ENCODE assay signal across 1 fruit fly cellular context in the genomic region with DNA sequence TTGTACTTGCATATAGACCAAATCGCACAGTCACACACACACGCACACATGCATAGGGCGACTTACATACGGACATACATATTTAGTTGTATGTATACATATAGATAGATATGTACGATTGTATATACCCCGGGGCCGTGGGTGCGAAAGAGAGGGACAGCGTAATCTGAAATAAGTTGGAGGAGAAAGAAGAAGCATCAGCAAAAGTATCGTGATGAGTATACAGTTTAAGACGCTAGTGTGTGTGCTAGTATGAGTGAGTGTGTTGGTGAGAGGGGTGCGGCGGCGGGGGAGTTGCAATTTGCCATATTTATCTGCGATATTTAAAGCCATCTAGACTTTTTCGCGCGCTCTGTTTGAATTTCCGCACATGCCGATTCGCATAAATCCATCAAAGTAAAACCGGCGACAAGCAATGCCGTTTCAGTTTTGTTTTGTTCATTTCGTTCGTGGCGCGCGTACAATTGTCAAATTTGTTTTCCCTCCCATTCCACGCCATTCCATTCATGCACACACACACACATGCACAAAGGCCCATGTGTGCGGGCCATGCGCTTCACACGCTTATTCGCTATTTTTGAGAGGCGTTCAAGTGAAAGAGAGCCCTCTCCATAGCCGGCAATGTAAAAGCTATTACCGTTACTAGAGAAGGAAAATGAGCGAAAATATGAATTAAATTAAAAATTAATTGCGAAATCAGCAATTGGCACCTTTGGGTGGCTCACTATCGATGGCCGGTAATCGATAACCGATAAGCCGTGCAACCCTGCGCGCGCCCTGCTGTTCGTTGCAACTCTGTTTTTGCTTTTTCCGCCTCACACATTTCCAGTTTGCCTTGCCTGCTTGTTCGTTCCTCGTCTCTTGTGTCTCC.
TF ChIP-seq lines count a peak whose summit lies in the region.

No protein-coding gene starts in this region.

TF ChIP-seq in whole organism, embryonic, 481 proteins besides CTCF, POLR2A, EP300 and RAD21 (continued from another document and continues in another):
- TF ChIP-seq CG15601 (tag; optimal IDR thresholded peaks at IDR 0.05; lab: Kevin White, UChicago) (peak; percentile 73), zf30C (GFP tag; optimal IDR thresholded peaks at IDR 0.05; lab: Kevin White, UChicago) (peak; percentile 48), schlank (tag; optimal IDR thresholded peaks at IDR 0.05; lab: Kevin White, UChicago) (peak; percentile 82), CG11560 (tag; IDR thresholded peaks at IDR 0.05; lab: Robert Waterston, UW) (0 out of 3 replicates have a peak, but pooled peaks have one; percentile 42), H15 (GFP tag; IDR thresholded peaks at IDR 0.05; lab: Robert Waterston, UW) (peak; percentile 66; the same call in 2 of the 3 replicates), Mad (GFP tag; optimal IDR thresholded peaks at IDR 0.05; lab: Kevin White, UChicago) (peak; percentile 77), CG12071 (GFP tag; optimal IDR thresholded peaks at IDR 0.05; lab: Kevin White, UChicago) (peak; percentile 85), ttk (GFP tag; IDR thresholded peaks at IDR 0.05; lab: Robert Waterston, UW) (peak; percentile 80), grau (tag; optimal IDR thresholded peaks at IDR 0.05; lab: Kevin White, UChicago) (peak; percentile 70), ATbp (GFP tag; optimal IDR thresholded peaks at IDR 0.05; lab: Kevin White, UChicago) (peak; percentile 76), row (GFP tag; IDR thresholded peaks at IDR 0.05; lab: Robert Waterston, UW) (peak; percentile 61), CG3847 (GFP tag; IDR thresholded peaks at IDR 0.05; lab: Robert Waterston, UW) (peak; percentile 73), Fer2 (tag; optimal IDR thresholded peaks at IDR 0.05; lab: Kevin White, UChicago) (peak; percentile 81), Deaf1 (tag; optimal IDR thresholded peaks at IDR 0.05; lab: Kevin White, UChicago) (peak; percentile 27), en (GFP tag; optimal IDR thresholded peaks at IDR 0.05; lab: Kevin White, UChicago) (peak; percentile 77), gem (tag; optimal IDR thresholded peaks at IDR 0.05; lab: Kevin White, UChicago) (peak; percentile 52), CG1832 (GFP tag; optimal IDR thresholded peaks at IDR 0.05; lab: Kevin White, UChicago) (peak; percentile 42), Camta (GFP tag; optimal IDR thresholded peaks at IDR 0.05; lab: Kevin White, UChicago) (peak; percentile 78), Kr (GFP tag; optimal IDR thresholded peaks at IDR 0.05; lab: Kevin White, UChicago) (peak; percentile 51), gcm2 (GFP tag; optimal IDR thresholded peaks at IDR 0.05; lab: Kevin White, UChicago) (peak; percentile 81), CG6254 (GFP tag; optimal IDR thresholded peaks at IDR 0.05; lab: Kevin White, UChicago) (peak; percentile 69), Abd-B (GFP tag; optimal IDR thresholded peaks at IDR 0.05; lab: Kevin White, UChicago) (no peak), lola (GFP tag; optimal IDR thresholded peaks at IDR 0.05; lab: Kevin White, UChicago) (peak in 2 of 3 experiments; percentile 47 to 53), CG4404 (GFP tag; IDR thresholded peaks at IDR 0.05; lab: Robert Waterston, UW) (no peak), Sry-δ (GFP tag; optimal IDR thresholded peaks at IDR 0.05; lab: Kevin White, UChicago) (peak; percentile 86), CG4707 (GFP tag; optimal IDR thresholded peaks at IDR 0.05; lab: Kevin White, UChicago) (peak; percentile 53), gce (GFP tag; IDR thresholded peaks at IDR 0.05; lab: Robert Waterston, UW) (peak; percentile 82; the same call in 2 of the 3 replicates), CG8478 (optimal IDR thresholded peaks at IDR 0.05; lab: Kevin White, UChicago) (peak; percentile 72), h (optimal IDR thresholded peaks at IDR 0.05; lab: Kevin White, UChicago) (no peak), Pdp1 (GFP tag; optimal IDR thresholded peaks at IDR 0.05; lab: Kevin White, UChicago) (peak; percentile 79 to 84), CG2199 (GFP tag; IDR thresholded peaks at IDR 0.05; lab: Robert Waterston, UW) (peak; percentile 65; the same call in 1 of the 3 replicates), hbn (GFP tag; IDR thresholded peaks at IDR 0.05; lab: Robert Waterston, UW; ENCODE audit: partially characterized antibody) (peak; percentile 55), CG4854 (GFP tag; optimal IDR thresholded peaks at IDR 0.05; lab: Kevin White, UChicago) (peak; percentile 71), CG14667 (GFP tag; IDR thresholded peaks at IDR 0.05; lab: Robert Waterston, UW) (no peak), Fer1 (GFP tag; optimal IDR thresholded peaks at IDR 0.05; lab: Kevin White, UChicago) (peak; percentile 93), E2f2 (GFP tag; IDR thresholded peaks at IDR 0.05; lab: Robert Waterston, UW) (peak; percentile 82), CG17361 (GFP tag; IDR thresholded peaks at IDR 0.05; lab: Robert Waterston, UW) (peak; percentile 67), CG14050 (GFP tag; IDR thresholded peaks at IDR 0.05; lab: Robert Waterston, UW) (peak; percentile 75; the same call in 2 of the 3 replicates), zfh2 (GFP tag; optimal IDR thresholded peaks at IDR 0.05; lab: Kevin White, UChicago) (peak; percentile 72), slbo (GFP tag; IDR thresholded peaks at IDR 0.05; lab: Robert Waterston, UW) (peak; percentile 74), NC2β (GFP tag; optimal IDR thresholded peaks at IDR 0.05; lab: Kevin White, UChicago) (peak; percentile 88), CG10654 (GFP tag; optimal IDR thresholded peaks at IDR 0.05; lab: Kevin White, UChicago) (peak; percentile 68), Spps (tag; optimal IDR thresholded peaks at IDR 0.05; lab: Kevin White, UChicago) (peak; percentile 19), CG8359 (GFP tag; optimal IDR thresholded peaks at IDR 0.05; lab: Kevin White, UChicago; ENCODE audit: borderline replicate concordance) (peak; percentile 24), CG32767 (GFP tag; IDR thresholded peaks at IDR 0.05; lab: Robert Waterston, UW) (peak; percentile 85), CG8924 (tag; optimal IDR thresholded peaks at IDR 0.05; lab: Kevin White, UChicago) (peak; percentile 47), tap (tag; optimal IDR thresholded peaks at IDR 0.05; lab: Kevin White, UChicago) (peak; percentile 66), br (optimal IDR thresholded peaks at IDR 0.05; lab: Kevin White, UChicago) (no peak), Bteb2 (GFP tag; optimal IDR thresholded peaks at IDR 0.05; lab: Kevin White, UChicago) (peak; percentile 79), Sin3A (optimal IDR thresholded peaks at IDR 0.05; lab: Kevin White, UChicago) (peak; percentile 77), cg (GFP tag; optimal IDR thresholded peaks at IDR 0.05; lab: Kevin White, UChicago) (peak; percentile 89), PHDP (tag; optimal IDR thresholded peaks at IDR 0.05; lab: Kevin White, UChicago) (peak; percentile 83), wek (GFP tag; optimal IDR thresholded peaks at IDR 0.05; lab: Kevin White, UChicago) (peak; percentile 87), CG9932 (GFP tag; IDR thresholded peaks at IDR 0.05; lab: Robert Waterston, UW) (peak; percentile 68), Hsf (GFP tag; optimal IDR thresholded peaks at IDR 0.05; lab: Kevin White, UChicago) (peak; percentile 83), pum (GFP tag; optimal IDR thresholded peaks at IDR 0.05; lab: Kevin White, UChicago) (peak; percentile 47), CG11398 (GFP tag; optimal IDR thresholded peaks at IDR 0.05; lab: Kevin White, UChicago) (peak; percentile 67), CG15696 (tag; optimal IDR thresholded peaks at IDR 0.05; lab: Kevin White, UChicago) (peak; percentile 49), tin (GFP tag; optimal IDR thresholded peaks at IDR 0.05; lab: Kevin White, UChicago) (peak; percentile 69), Bgb (GFP tag; IDR thresholded peaks at IDR 0.05; lab: Robert Waterston, UW; ENCODE audit: partially characterized antibody) (peak; percentile 86), CG6854 (GFP tag; optimal IDR thresholded peaks at IDR 0.05; lab: Kevin White, UChicago) (peak; percentile 85), CG12219 (GFP tag; optimal IDR thresholded peaks at IDR 0.05; lab: Kevin White, UChicago) (peak; percentile 84), CG9876 (GFP tag; optimal IDR thresholded peaks at IDR 0.05; lab: Kevin White, UChicago) (peak; percentile 41), NK7.1 (GFP tag; optimal IDR thresholded peaks at IDR 0.05; lab: Kevin White, UChicago) (peak; percentile 76), bsh (GFP tag; optimal IDR thresholded peaks at IDR 0.05; lab: Kevin White, UChicago) (peak in 1 of 2 experiments; percentile 74), CG8388 (GFP tag; optimal IDR thresholded peaks at IDR 0.05; lab: Kevin White, UChicago) (peak; percentile 75), Ptx1 (GFP tag; IDR thresholded peaks at IDR 0.05; lab: Robert Waterston, UW) (peak; percentile 64), Lhr (GFP tag; optimal IDR thresholded peaks at IDR 0.05; lab: Kevin White, UChicago) (no peak), CG15269 (tag; optimal IDR thresholded peaks at IDR 0.05; lab: Kevin White, UChicago) (peak; percentile 74), CG2129 (GFP tag; IDR thresholded peaks at IDR 0.05; lab: Robert Waterston, UW; ENCODE audit: partially characterized antibody) (peak; percentile 49), org-1 (GFP tag; optimal IDR thresholded peaks at IDR 0.05; lab: Kevin White, UChicago) (peak; percentile 69), Trl (optimal IDR thresholded peaks at IDR 0.05; lab: Kevin White, UChicago) (peak in 1 of 2 experiments; percentile 32), Trl (GFP tag; optimal IDR thresholded peaks at IDR 0.05; lab: Kevin White, UChicago) (peak; percentile 91), zfh1 (GFP tag; IDR thresholded peaks at IDR 0.05; lab: Robert Waterston, UW) (peak; percentile 86), CG34422 (GFP tag; IDR thresholded peaks at IDR 0.05; lab: Robert Waterston, UW) (peak; percentile 56), CG10366 (GFP tag; IDR thresholded peaks at IDR 0.05; lab: Robert Waterston, UW) (peak; percentile 74), yki (optimal IDR thresholded peaks at IDR 0.05; lab: Kevin White, UChicago) (no peak), CG30431 (GFP tag; optimal IDR thresholded peaks at IDR 0.05; lab: Kevin White, UChicago) (peak; percentile 45), cad (GFP tag; optimal IDR thresholded peaks at IDR 0.05; lab: Kevin White, UChicago) (no peak), CG10979 (tag; optimal IDR thresholded peaks at IDR 0.05; lab: Kevin White, UChicago) (peak; percentile 67), BEAF-32 (GFP tag; optimal IDR thresholded peaks at IDR 0.05; lab: Kevin White, UChicago) (peak; percentile 78), CG32532 (GFP tag; IDR thresholded peaks at IDR 0.05; lab: Robert Waterston, UW) (peak; percentile 85), gsb-n (tag; optimal IDR thresholded peaks at IDR 0.05; lab: Kevin White, UChicago) (peak; percentile 71), sc (optimal IDR thresholded peaks at IDR 0.05; lab: Kevin White, UChicago) (no peak), sc (GFP tag; optimal IDR thresholded peaks at IDR 0.05; lab: Kevin White, UChicago) (peak; percentile 76), CG8089 (GFP tag; optimal IDR thresholded peaks at IDR 0.05; lab: Kevin White, UChicago) (peak; percentile 79), CG33213 (GFP tag; optimal IDR thresholded peaks at IDR 0.05; lab: Kevin White, UChicago) (peak; percentile 88), trh (GFP tag; optimal IDR thresholded peaks at IDR 0.05; lab: Kevin White, UChicago) (peak; percentile 19), CG17829 (tag; optimal IDR thresholded peaks at IDR 0.05; lab: Kevin White, UChicago) (peak; percentile 78), CG4730 (GFP tag; IDR thresholded peaks at IDR 0.05; lab: Robert Waterston, UW) (peak; percentile 38; the same call in 1 of the 2 replicates), CG7786 (GFP tag; optimal IDR thresholded peaks at IDR 0.05; lab: Kevin White, UChicago) (peak; percentile 50), CG3163 (GFP tag; optimal IDR thresholded peaks at IDR 0.05; lab: Kevin White, UChicago) (peak; percentile 61), CG13624 (GFP tag; optimal IDR thresholded peaks at IDR 0.05; lab: Kevin White, UChicago) (peak; percentile 81), Lpt (GFP tag; optimal IDR thresholded peaks at IDR 0.05; lab: Kevin White, UChicago) (no peak), E2f1 (GFP tag; IDR thresholded peaks at IDR 0.05; lab: Robert Waterston, UW) (peak; percentile 77), emc (GFP tag; optimal IDR thresholded peaks at IDR 0.05; lab: Kevin White, UChicago) (peak; percentile 83), bab2 (GFP tag; optimal IDR thresholded peaks at IDR 0.05; lab: Kevin White, UChicago) (peak; percentile 24), CG10431 (GFP tag; optimal IDR thresholded peaks at IDR 0.05; lab: Kevin White, UChicago) (peak; percentile 93), HLH3B (GFP tag; IDR thresholded peaks at IDR 0.05; lab: Robert Waterston, UW) (peak; percentile 56; the same call in 1 of the 2 replicates), pnt (GFP tag; optimal IDR thresholded peaks at IDR 0.05; lab: Kevin White, UChicago) (peak; percentile 12), CG11456 (GFP tag; IDR thresholded peaks at IDR 0.05; lab: Robert Waterston, UW) (peak; percentile 89), CG42726 (GFP tag; IDR thresholded peaks at IDR 0.05; lab: Robert Waterston, UW; ENCODE audit: partially characterized antibody) (peak; percentile 50; the same call in 1 of the 2 replicates), CG2889 (GFP tag; IDR thresholded peaks at IDR 0.05; lab: Robert Waterston, UW) (no peak), NC2α (GFP tag; optimal IDR thresholded peaks at IDR 0.05; lab: Kevin White, UChicago) (peak; percentile 73), CG18599 (GFP tag; optimal IDR thresholded peaks at IDR 0.05; lab: Kevin White, UChicago) (peak; percentile 89), fd96Cb (tag; optimal IDR thresholded peaks at IDR 0.05; lab: Kevin White, UChicago) (peak; percentile 20), Hr78 (GFP tag; optimal IDR thresholded peaks at IDR 0.05; lab: Kevin White, UChicago) (no peak), Hey (tag; optimal IDR thresholded peaks at IDR 0.05; lab: Kevin White, UChicago) (peak; percentile 87), Stat92E (GFP tag; optimal IDR thresholded peaks at IDR 0.05; lab: Kevin White, UChicago) (no peak), CG2120 (GFP tag; optimal IDR thresholded peaks at IDR 0.05; lab: Kevin White, UChicago) (peak; percentile 71), CG17568 (GFP tag; optimal IDR thresholded peaks at IDR 0.05; lab: Kevin White, UChicago) (peak; percentile 80), Sry-β (GFP tag; optimal IDR thresholded peaks at IDR 0.05; lab: Kevin White, UChicago) (peak; percentile 51), Dbx (GFP tag; IDR thresholded peaks at IDR 0.05; lab: Robert Waterston, UW) (peak; percentile 84), CG4282 (GFP tag; optimal IDR thresholded peaks at IDR 0.05; lab: Kevin White, UChicago) (no peak), Dref (GFP tag; IDR thresholded peaks at IDR 0.05; lab: Robert Waterston, UW) (peak; percentile 95), YL-1 (GFP tag; optimal IDR thresholded peaks at IDR 0.05; lab: Kevin White, UChicago) (peak; percentile 96), vnd (GFP tag; IDR thresholded peaks at IDR 0.05; lab: Robert Waterston, UW; ENCODE audit: partially characterized antibody) (peak; percentile 80), D19A (tag; optimal IDR thresholded peaks at IDR 0.05; lab: Kevin White, UChicago) (peak; percentile 6)
